Fruit fly (Drosophila melanogaster): ENCODE measurements around the gene La.

DNA sequence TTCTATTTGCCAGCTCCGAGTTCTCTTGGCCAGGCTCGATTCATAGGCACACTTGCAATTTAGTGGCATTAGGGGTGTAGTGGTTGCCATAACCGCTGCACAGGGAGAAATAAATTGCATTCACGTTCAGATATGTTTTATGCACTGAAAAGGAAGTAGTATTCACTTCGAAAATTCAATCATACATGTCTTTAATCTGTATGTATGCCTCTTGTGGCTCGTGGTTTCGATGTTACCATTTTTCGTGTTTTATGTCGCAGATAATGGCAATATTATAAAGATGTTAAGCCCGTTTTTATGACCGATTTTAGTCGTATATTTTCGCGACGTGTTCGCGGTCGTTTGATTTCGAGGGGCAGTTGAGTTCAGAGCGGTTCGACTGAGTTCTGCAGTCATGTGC is 21.2 kb downstream of the La start:
- no peak for TF ChIP-seq CG9215 (GFP tag; IDR thresholded peaks at IDR 0.05)
- no peak for TF ChIP-seq chif (GFP tag; optimal IDR thresholded peaks at IDR 0.05)

All from whole organism, embryonic.